Fruit fly (Drosophila melanogaster) whole organism, pupa: Measurements from ENCODE around the gene RpL28.

ENCODE experiments used
- CG10348 ChIP-seq: fragments of 200-800 bp; sonication (Bioruptor generic); IDR thresholded peaks from 2 replicates; pipeline ENCODE4 v1.3.6; 2022; ENCODE audit warnings: missing biosample characterization, missing genetic modification characterization
- CG12605 ChIP-seq: fragments of 200-800 bp; sonication (Bioruptor generic); IDR thresholded peaks from 2 replicates; pipeline ENCODE4 v1.3.6; 2022; ENCODE audit warnings: missing biosample characterization, missing genetic modification characterization
- CG13204 ChIP-seq: fragments of 200-800 bp; sonication (Bioruptor generic); optimal IDR thresholded peaks from 2 replicates; lab custom pipeline; 2018; ENCODE audit warnings: missing biosample characterization, mild to moderate bottlenecking, missing genetic modification characterization, moderate library complexity
- CG14655 ChIP-seq: fragments of 200-800 bp; sonication (Bioruptor generic); optimal IDR thresholded peaks from 3 replicates; lab custom pipeline; 2017; ENCODE audit warnings: mild to moderate bottlenecking, missing biosample characterization, missing genetic modification reagents, missing genetic modification characterization
- CG15710 ChIP-seq: fragments of 200-800 bp; sonication (Bioruptor generic); optimal IDR thresholded peaks from 2 replicates; lab custom pipeline; 2018; ENCODE audit warnings: missing biosample characterization, mild to moderate bottlenecking, missing genetic modification characterization, moderate library complexity
- CG17806 ChIP-seq: fragments of 200-800 bp; sonication (Bioruptor generic); optimal IDR thresholded peaks from 2 replicates; lab custom pipeline; 2018; ENCODE audit warnings: missing biosample characterization, mild to moderate bottlenecking, missing genetic modification characterization, moderate library complexity
- CG32121 ChIP-seq: fragments of 200-800 bp; sonication (Bioruptor generic); IDR thresholded peaks from 2 replicates; pipeline ENCODE4 v1.3.6; 2022; ENCODE audit warnings: missing biosample characterization, missing genetic modification characterization
- CG34367 ChIP-seq: fragments of 200-800 bp; sonication (Bioruptor generic); optimal IDR thresholded peaks from 2 replicates; lab custom pipeline; 2018; ENCODE audit warnings: missing biosample characterization, mild to moderate bottlenecking, missing genetic modification characterization
- CG4496 ChIP-seq: fragments of 200-800 bp; sonication (Bioruptor generic); IDR thresholded peaks from 3 replicates; pipeline ENCODE4 v1.3.6; 2022; ENCODE audit warnings: missing biosample characterization, missing genetic modification characterization
- CG8159 ChIP-seq: fragments of 200-800 bp; sonication (Bioruptor generic); optimal IDR thresholded peaks from 3 replicates; lab custom pipeline; 2018; ENCODE audit warnings: missing biosample characterization, mild to moderate bottlenecking, missing genetic modification characterization, moderate library complexity
- CG8301 ChIP-seq: fragments of 200-800 bp; sonication (Bioruptor generic); optimal IDR thresholded peaks from 2 replicates; lab custom pipeline; 2018; ENCODE audit warnings: missing biosample characterization, mild to moderate bottlenecking, missing genetic modification characterization
- CG9948 ChIP-seq: fragments of 200-800 bp; sonication (Bioruptor generic); optimal IDR thresholded peaks from 2 replicates; lab custom pipeline; 2018; ENCODE audit warnings: missing biosample characterization, mild to moderate bottlenecking, missing genetic modification characterization, moderate library complexity
- D1 ChIP-seq: fragments of 200-800 bp; sonication (Bioruptor generic); optimal IDR thresholded peaks from 2 replicates; lab custom pipeline; 2018; ENCODE audit warnings: missing biosample characterization, mild to moderate bottlenecking, missing genetic modification characterization, moderate library complexity
- EcR ChIP-seq: fragments of 200-800 bp; sonication (Bioruptor generic); optimal IDR thresholded peaks from 3 replicates; lab custom pipeline; 2019; ENCODE audit warnings: missing biosample characterization, missing genetic modification characterization, mild to moderate bottlenecking, moderate library complexity, missing genetic modification reagents
- Ets98B ChIP-seq: fragments of 200-800 bp; sonication (Bioruptor generic); IDR thresholded peaks from 2 replicates; pipeline ENCODE4 v1.3.6; 2022; ENCODE audit warnings: missing biosample characterization, missing genetic modification characterization
- Pif1A ChIP-seq: fragments of 200-800 bp; sonication (Bioruptor generic); optimal IDR thresholded peaks from 3 replicates; lab custom pipeline; 2016; ENCODE audit warnings: missing biosample characterization, missing genetic modification characterization
- Pif1B ChIP-seq: fragments of 200-800 bp; sonication (Bioruptor generic); optimal IDR thresholded peaks from 3 replicates; lab custom pipeline; 2016; ENCODE audit warnings: missing biosample characterization, missing genetic modification characterization
- Snoo ChIP-seq: fragments of 200-800 bp; sonication (Bioruptor generic); optimal IDR thresholded peaks from 3 replicates; lab custom pipeline; 2017; ENCODE audit warnings: missing biosample characterization, mild to moderate bottlenecking, missing genetic modification characterization, inconsistent platforms
- fd96Ca ChIP-seq: fragments of 200-800 bp; sonication (Bioruptor generic); IDR thresholded peaks from 3 replicates; pipeline ENCODE4 v1.3.6; 2022; ENCODE audit warnings: missing biosample characterization, missing genetic modification characterization
- gl ChIP-seq: fragments of 200-800 bp; sonication (Bioruptor generic); optimal IDR thresholded peaks from 2 replicates; lab custom pipeline; 2018; ENCODE audit warnings: missing biosample characterization, mild to moderate bottlenecking, missing genetic modification characterization
- rn ChIP-seq: fragments of 200-800 bp; sonication (Bioruptor generic); IDR thresholded peaks from 2 replicates; pipeline ENCODE4 v1.3.6; 2022; ENCODE audit warnings: missing biosample characterization, missing genetic modification characterization

Gene RpL28

DNA sequence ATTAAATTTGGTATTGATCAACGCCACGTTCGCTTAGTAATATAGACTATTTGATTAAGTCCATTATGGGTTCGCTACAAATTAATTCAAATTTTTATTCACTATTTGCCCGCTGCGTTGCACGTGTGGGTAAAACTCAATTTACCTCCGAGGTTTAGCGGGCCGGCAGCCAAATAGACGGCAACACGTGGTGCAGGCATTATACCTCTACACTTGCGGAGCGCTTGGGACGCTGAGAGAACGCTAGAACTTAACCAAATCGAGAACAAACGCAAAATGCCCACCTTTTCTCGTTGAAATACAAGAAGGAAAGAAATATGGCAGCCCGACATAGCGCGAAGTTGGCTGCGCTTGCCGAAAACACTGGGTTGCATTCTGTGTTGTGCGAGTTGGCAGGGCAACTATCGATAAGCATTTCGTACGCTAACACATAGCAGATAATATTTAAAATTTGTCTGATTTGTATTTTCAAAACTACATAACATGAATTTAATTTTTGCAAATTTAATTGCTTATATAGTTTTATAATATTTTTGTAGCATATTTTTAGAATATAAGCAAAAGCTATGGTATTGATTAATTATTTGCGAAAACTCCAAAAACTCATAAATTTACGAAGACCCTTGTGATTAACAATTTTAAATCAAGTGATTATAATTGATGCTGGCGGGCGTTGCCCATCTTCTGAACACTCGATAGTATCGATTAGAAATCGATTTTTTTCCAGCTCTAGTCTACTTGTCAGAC lies at the start of gene RpL28, which contains the start of gene eIF1:
RpL28 (minus strand) TSS at position 318 of the 747 bp plus-strand sequence.
eIF1 (plus strand) TSS at position 699 of the 747 bp plus-strand sequence.
- TF ChIP-seq Ets98B (GFP tag; lab: Robert Waterston, UW) (peak; percentile 71), CG8301 (no peak), CG12605 (GFP tag; lab: Robert Waterston, UW) (peak; percentile 53; the same call in 1 of the 2 replicates), CG15710 (tag; lab: Kevin White, UChicago) (peak; percentile 74), D1 (tag; lab: Kevin White, UChicago) (no peak), CG17806 (tag; lab: Kevin White, UChicago) (peak; percentile 35), Snoo (peak; percentile 93), Pif1B (GFP tag; lab: Kevin White, UChicago) (no peak), EcR (GFP tag; lab: Kevin White, UChicago) (no peak), CG14655 (GFP tag; lab: Kevin White, UChicago) (no peak), CG34367 (tag; lab: Kevin White, UChicago) (peak; percentile 80), gl (tag; lab: Kevin White, UChicago) (peak; percentile 33), CG32121 (GFP tag; lab: Robert Waterston, UW) (no peak), fd96Ca (GFP tag; lab: Robert Waterston, UW) (peak; percentile 39; the same call in 1 of the 3 replicates), CG13204 (no peak), CG9948 (tag; lab: Kevin White, UChicago) (peak; percentile 44), CG8159 (tag; lab: Kevin White, UChicago) (peak; percentile 67), CG4496 (GFP tag; lab: Robert Waterston, UW) (peak; percentile 92), Pif1A (no peak), CG10348 (GFP tag; lab: Robert Waterston, UW) (no peak), rn (GFP tag; lab: Robert Waterston, UW) (peak; percentile 32; the same call in 1 of the 2 replicates)

DNA sequence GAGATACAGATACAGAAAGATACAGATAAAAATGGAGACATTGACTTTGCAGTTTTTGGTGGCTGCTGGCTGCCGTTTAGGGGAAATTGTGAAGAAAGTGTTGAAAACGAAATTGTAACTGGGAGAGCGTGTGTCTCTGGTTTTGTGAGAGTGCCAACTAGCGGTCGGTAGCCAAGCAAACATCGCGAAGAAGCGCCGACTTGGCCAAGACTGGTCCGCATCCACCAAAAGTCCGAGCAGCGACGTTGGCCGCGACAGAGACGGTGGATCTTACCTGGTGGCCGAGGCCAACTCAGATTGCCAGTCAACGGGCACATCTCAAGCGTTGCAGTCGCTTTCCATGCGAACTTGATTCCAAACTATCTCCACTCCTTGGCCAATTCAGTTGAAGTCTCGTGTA lies 48.0 kb upstream of the RpL28 start, which contains the start of gene CG14960:
CG14960 (plus strand) TSS at position 301 of the 400 bp plus-strand sequence.
- 0 out of 3 replicates have a peak, but pooled peaks have one; percentile 22 for TF ChIP-seq CG4496 (GFP tag; lab: Robert Waterston, UW)
- no peak for TF ChIP-seq EcR (GFP tag; lab: Kevin White, UChicago)

- no peak for TF ChIP-seq CG10348 (GFP tag; lab: Robert Waterston, UW)
- TF ChIP-seq Snoo = no peak
- no peak for TF ChIP-seq CG13204
- TF ChIP-seq CG8159 (tag; lab: Kevin White, UChicago) = no peak
- no peak for TF ChIP-seq gl (tag; lab: Kevin White, UChicago)
- TF ChIP-seq Ets98B (GFP tag; lab: Robert Waterston, UW) = no peak
- TF ChIP-seq CG9948 (tag; lab: Kevin White, UChicago) = no peak
- TF ChIP-seq CG17806 (tag; lab: Kevin White, UChicago) = no peak
- TF ChIP-seq fd96Ca (GFP tag; lab: Robert Waterston, UW) = no peak
- TF ChIP-seq CG12605 (GFP tag; lab: Robert Waterston, UW) = no peak
- no peak for TF ChIP-seq CG8301
- no peak for TF ChIP-seq CG32121 (GFP tag; lab: Robert Waterston, UW)
- no peak for TF ChIP-seq rn (GFP tag; lab: Robert Waterston, UW)
These were observed 45.4 kb upstream of the RpL28 start, which contains the start of gene CG34265 for dm6 chr3L:3268161-3268560. Gene CG34265 (plus strand): TSS chr3L:3268461.

DNA sequence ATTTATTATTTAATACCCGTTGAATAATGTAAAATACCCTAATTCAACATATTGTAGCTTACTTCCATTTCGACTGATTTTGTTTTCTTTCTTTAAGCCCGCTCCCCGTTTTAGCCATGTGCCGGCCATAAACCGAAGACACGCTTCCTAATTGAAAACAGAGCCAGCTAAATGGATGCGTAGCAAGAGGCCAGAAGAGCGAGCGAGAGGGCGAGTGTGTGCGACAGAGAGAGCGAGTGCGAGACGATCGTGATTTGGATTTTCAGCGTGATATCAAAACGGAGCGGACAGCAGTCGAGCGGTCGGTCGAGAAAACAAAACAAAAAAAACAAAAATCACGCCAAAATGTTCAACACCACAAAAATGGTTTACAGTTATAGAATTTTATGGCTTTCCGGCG lies 43.5 kb upstream of the RpL28 start:
- TF ChIP-seq CG32121 (GFP tag; lab: Robert Waterston, UW) (no peak), CG15710 (tag; lab: Kevin White, UChicago) (no peak), Pif1A (no peak), gl (tag; lab: Kevin White, UChicago) (no peak), Pif1B (GFP tag; lab: Kevin White, UChicago) (no peak), CG34367 (tag; lab: Kevin White, UChicago) (no peak), CG4496 (GFP tag; lab: Robert Waterston, UW) (no peak), CG10348 (GFP tag; lab: Robert Waterston, UW) (no peak), EcR (GFP tag; lab: Kevin White, UChicago) (no peak), D1 (tag; lab: Kevin White, UChicago) (no peak), Ets98B (GFP tag; lab: Robert Waterston, UW) (no peak), CG9948 (tag; lab: Kevin White, UChicago) (no peak), CG8301 (no peak)

- no peak for TF ChIP-seq EcR (GFP tag; lab: Kevin White, UChicago)
- TF ChIP-seq CG10348 (GFP tag; lab: Robert Waterston, UW) = no peak
- no peak for TF ChIP-seq fd96Ca (GFP tag; lab: Robert Waterston, UW)
- no peak for TF ChIP-seq Pif1A
- TF ChIP-seq CG4496 (GFP tag; lab: Robert Waterston, UW) = no peak
- no peak for TF ChIP-seq CG17806 (tag; lab: Kevin White, UChicago)
- TF ChIP-seq Snoo = no peak
- TF ChIP-seq Ets98B (GFP tag; lab: Robert Waterston, UW) = no peak
- TF ChIP-seq CG8159 (tag; lab: Kevin White, UChicago) = no peak
These were observed 38.9 kb upstream of the RpL28 start for dm6 chr3L:3261642-3262041.

DNA sequence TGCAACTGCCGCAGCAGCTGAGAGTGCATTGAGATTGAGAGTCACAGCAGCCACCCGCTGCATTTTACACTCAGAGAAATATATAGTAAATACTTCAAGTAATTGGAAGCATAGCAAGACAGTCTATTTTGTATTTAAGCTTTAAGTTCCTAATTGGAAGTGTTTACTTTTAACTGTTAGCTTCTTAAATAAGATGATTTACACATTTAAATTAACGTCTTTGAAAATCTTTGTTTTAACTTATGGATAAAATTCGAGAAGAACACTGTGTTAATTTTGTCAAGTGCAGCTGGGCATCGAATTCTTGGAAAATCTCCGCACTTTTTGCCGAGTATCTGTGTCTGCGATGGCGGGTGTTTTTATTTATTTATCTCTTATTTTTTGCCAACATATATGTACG lies 36.9 kb upstream of the RpL28 start:
- TF ChIP-seq CG12605 (GFP tag; lab: Robert Waterston, UW) (peak; percentile 83), CG32121 (GFP tag; lab: Robert Waterston, UW) (peak; percentile 93), CG9948 (tag; lab: Kevin White, UChicago) (peak; percentile 89), CG8301 (peak; percentile 79), CG14655 (GFP tag; lab: Kevin White, UChicago) (peak; percentile 82), rn (GFP tag; lab: Robert Waterston, UW) (peak; percentile 78), CG34367 (tag; lab: Kevin White, UChicago) (peak; percentile 90), Pif1A (peak; percentile 90), Snoo (peak; percentile 80), CG15710 (tag; lab: Kevin White, UChicago) (peak; percentile 94), Pif1B (GFP tag; lab: Kevin White, UChicago) (peak; percentile 87), CG10348 (GFP tag; lab: Robert Waterston, UW) (0 out of 2 replicates have a peak, but pooled peaks have one; percentile 28), CG8159 (tag; lab: Kevin White, UChicago) (peak; percentile 93), CG13204 (peak; percentile 88), D1 (tag; lab: Kevin White, UChicago) (peak; percentile 50), CG4496 (GFP tag; lab: Robert Waterston, UW) (peak; percentile 89), EcR (GFP tag; lab: Kevin White, UChicago) (peak; percentile 76), gl (tag; lab: Kevin White, UChicago) (peak; percentile 84), fd96Ca (GFP tag; lab: Robert Waterston, UW) (peak; percentile 90), Ets98B (GFP tag; lab: Robert Waterston, UW) (peak; percentile 94), CG17806 (tag; lab: Kevin White, UChicago) (peak; percentile 90)
